Worm (Caenorhabditis elegans) whole organism, L3 larva: ENCODE results near the gene K01D12.1.

ENCODE experiments used
- ceh-82 ChIP-seq: fragments of 150-350 bp; optimal IDR thresholded peaks from 2 replicates; lab custom pipeline; 2014; ENCODE audit warnings: missing biosample characterization, missing genetic modification characterization
- fkh-10 ChIP-seq: sonication (generic microtip); optimal IDR thresholded peaks from 2 replicates; lab custom pipeline; 2017; ENCODE audit warnings: missing biosample characterization, missing genetic modification reagents, missing genetic modification characterization

DNA sequence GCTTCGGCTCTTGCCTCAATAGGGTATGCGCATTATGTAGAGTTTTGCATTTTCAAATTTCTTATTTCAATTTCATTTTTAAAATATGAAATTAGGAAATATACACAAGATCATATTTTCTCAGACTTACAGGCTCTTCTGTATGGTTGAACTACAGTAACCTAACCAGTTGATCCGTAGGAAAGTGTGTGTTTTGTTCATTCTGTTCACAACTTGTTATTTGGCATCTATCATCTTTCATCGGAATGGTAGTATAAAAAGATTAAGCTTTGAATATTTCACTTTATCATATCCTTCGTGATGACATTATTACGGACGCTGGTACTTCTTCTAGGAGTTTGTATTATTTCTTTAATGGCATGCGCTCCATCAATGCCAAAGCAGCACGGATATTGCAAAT lies 28.6 kb downstream of the K01D12.1 start, which contains the start of gene K01D12.10:
- TF ChIP-seq fkh-10 (GFP tag; lab: Kevin White, UChicago) = no peak
- TF ChIP-seq ceh-82 (tag; lab: Kevin White, UChicago) = no peak
